Worm (Caenorhabditis elegans): ENCODE data around the gene clc-11.

Gene clc-11

DNA sequence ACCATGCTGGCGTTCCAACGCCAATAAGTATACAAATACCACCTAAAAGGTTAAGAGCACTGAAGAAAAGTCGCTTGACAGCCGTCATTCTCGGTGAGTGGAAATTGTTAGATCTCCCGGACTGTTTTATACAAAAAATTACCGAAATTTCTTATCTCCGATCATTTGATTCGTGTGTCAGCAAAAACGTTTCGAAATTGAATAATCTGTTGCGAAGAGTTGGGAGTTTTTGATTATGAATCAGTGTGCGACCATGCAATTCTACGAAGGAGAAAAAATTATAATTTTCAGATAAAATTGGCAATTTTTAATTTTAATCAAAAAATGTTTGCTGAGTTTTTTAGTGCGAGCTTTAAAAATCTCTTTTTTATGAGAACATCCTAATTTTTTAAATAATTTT lies at the start of gene clc-11:
TSS of gene clc-11 (minus strand) at position 101 of the 400 bp plus-strand sequence.
- TF ChIP-seq tbx-11 (GFP tag; IDR thresholded peaks at IDR 0.05) (no peak), tbx-37 (GFP tag; conservative IDR thresholded peaks at IDR 0.05) (no peak)

DNA sequence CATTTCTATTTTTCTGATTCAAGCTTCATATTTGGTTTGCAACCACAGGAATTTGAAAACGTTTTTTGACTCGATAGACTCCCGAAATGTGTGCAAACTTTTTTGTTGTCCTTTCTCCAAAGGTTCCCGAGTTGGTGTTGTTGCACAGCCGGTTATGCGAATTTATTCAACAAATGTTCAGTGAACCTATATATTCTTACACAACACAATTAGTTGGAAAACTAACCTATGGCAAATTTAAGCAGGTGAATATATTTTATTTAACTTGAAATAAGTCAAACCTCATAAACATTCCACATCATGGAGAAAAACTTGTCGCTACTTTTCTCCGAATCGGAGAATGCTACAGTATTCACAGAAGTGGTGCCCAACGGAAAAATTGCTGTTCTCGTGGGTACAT lies 43.9 kb upstream of the clc-11 start, which contains the start of gene srz-14:
TSS of gene srz-14 (plus strand) at position 301 of the 400 bp plus-strand sequence.
- TF ChIP-seq tbx-37 (GFP tag; conservative IDR thresholded peaks at IDR 0.05) (no peak), hmbx-1 (tag; optimal IDR thresholded peaks at IDR 0.05) (no peak), hmg-4 (GFP tag; optimal IDR thresholded peaks at IDR 0.05) (no peak), ama-1 (optimal IDR thresholded peaks at IDR 0.05) (no peak), ets-7 (tag; optimal IDR thresholded peaks at IDR 0.05) (no peak), sea-1 (GFP tag; conservative IDR thresholded peaks at IDR 0.05) (no peak), aly-1 (tag; optimal IDR thresholded peaks at IDR 0.05) (no peak), tbx-11 (GFP tag; IDR thresholded peaks at IDR 0.05) (no peak), B0310.2 (tag; optimal IDR thresholded peaks at IDR 0.05) (no peak), ceh-13 (GFP tag; optimal IDR thresholded peaks at IDR 0.05) (no peak)

DNA sequence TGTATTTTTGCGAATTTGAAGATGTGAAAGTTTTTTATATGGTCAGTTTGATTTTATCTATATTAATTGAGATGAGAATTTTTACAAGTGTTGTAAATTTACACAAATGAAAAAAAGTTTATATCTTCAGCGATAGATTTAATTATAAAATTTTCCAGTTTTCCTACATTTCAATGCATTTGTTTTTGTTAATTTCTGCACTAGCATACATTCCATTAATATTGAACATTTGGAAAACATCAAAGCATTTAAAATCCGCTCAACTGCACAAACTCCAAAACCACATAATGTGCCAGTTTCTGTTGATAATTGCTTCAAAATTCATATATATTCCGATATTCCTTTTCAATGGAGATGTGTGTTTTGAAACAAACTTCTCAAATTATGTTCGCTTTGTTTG lies 43.5 kb upstream of the clc-11 start, which contains the start of gene srh-277:
TSS of gene srh-277 (plus strand) at position 301 of the 400 bp plus-strand sequence.
- no peak for TF ChIP-seq hmbx-1 (tag; optimal IDR thresholded peaks at IDR 0.05)
- TF ChIP-seq tbx-37 (GFP tag; conservative IDR thresholded peaks at IDR 0.05) = no peak
- TF ChIP-seq ets-7 (tag; optimal IDR thresholded peaks at IDR 0.05) = no peak
- TF ChIP-seq scrt-1 (GFP tag; IDR thresholded peaks at IDR 0.05) = no peak
- no peak for TF ChIP-seq hmg-4 (GFP tag; optimal IDR thresholded peaks at IDR 0.05)

DNA sequence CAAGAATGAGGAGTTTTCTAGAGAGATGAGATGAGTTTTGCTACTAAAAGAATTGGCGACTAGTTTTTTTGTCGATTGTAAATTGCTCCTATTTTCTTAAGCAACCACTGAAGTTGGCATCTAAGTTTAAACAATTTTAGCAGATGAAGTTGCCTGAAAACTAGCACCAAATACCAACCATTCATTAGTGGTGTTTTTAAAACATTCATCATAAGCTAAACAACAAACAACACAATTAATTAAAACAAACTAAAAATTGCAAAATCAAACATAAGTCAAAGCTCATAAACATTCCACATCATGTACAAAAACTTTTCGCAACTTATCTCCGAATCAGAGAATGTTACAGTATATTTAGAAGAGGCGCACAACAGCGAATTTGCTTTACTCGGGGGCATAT lies 42.7 kb upstream of the clc-11 start, which contains the start of gene srz-13:
TSS of gene srz-13 (plus strand) at position 301 of the 400 bp plus-strand sequence.
- TF ChIP-seq tbx-37 (GFP tag; conservative IDR thresholded peaks at IDR 0.05) (no peak), hmbx-1 (tag; optimal IDR thresholded peaks at IDR 0.05) (no peak), ceh-36 (tag; optimal IDR thresholded peaks at IDR 0.05) (no peak), scrt-1 (GFP tag; IDR thresholded peaks at IDR 0.05) (no peak)

DNA sequence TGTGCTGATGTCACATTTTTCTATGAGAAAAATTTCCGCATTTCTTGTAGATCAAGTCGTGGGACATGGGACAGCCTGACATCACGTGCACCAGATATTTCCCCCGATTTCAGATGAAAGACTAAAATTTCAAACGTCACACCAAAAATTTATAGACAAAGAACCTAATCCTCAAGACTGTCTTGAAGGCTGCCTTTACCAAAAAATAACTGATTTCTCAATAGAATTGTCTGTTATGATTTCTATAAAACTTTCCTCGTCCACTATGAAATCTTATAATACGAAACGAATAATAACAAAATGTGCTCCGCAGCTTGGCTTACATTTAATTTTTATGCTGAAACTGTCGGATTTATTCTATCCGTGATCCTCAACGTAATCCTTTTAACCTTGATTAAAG lies 40.9 kb upstream of the clc-11 start, which contains the start of gene str-106:
TSS of gene str-106 (plus strand) at position 301 of the 400 bp plus-strand sequence.
- TF ChIP-seq hnd-1 (tag; optimal IDR thresholded peaks at IDR 0.05) (no peak), F13C5.2 (tag; optimal IDR thresholded peaks at IDR 0.05) (no peak), sea-1 (GFP tag; conservative IDR thresholded peaks at IDR 0.05) (no peak), B0310.2 (tag; optimal IDR thresholded peaks at IDR 0.05) (no peak), ceh-36 (tag; optimal IDR thresholded peaks at IDR 0.05) (no peak), ama-1 (optimal IDR thresholded peaks at IDR 0.05) (no peak), aly-1 (tag; optimal IDR thresholded peaks at IDR 0.05) (no peak), hmg-4 (GFP tag; optimal IDR thresholded peaks at IDR 0.05) (no peak), flt-1 (GFP tag; IDR thresholded peaks at IDR 0.05) (no peak), tbx-11 (GFP tag; IDR thresholded peaks at IDR 0.05) (no peak), ets-7 (tag; optimal IDR thresholded peaks at IDR 0.05) (no peak), tbx-37 (GFP tag; conservative IDR thresholded peaks at IDR 0.05) (no peak), ceh-13 (GFP tag; optimal IDR thresholded peaks at IDR 0.05) (no peak)

DNA sequence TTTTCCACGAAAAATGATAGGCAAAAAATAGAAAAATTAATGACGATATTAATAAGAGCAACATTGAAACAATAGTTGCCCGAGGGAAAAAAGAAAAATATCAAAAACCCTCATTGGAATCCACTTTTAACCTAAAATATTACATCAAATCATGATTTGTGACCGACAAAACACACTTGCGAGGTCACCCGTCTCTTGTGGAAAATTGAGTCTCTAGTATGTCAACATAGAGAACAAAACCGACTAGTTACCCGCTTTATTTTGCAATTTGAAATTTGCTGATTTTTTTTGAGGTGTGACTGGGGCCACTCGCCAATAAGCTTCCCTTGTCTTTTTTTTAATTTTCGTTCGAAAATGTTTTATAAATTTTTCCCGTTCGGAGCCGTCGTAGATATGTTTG lies 36.3 kb upstream of the clc-11 start, which contains the start of gene cyp-33D1:
TSS of gene cyp-33D1 (minus strand) at position 101 of the 400 bp plus-strand sequence.
- TF ChIP-seq sea-1 (GFP tag; conservative IDR thresholded peaks at IDR 0.05) (no peak), hmg-4 (GFP tag; optimal IDR thresholded peaks at IDR 0.05) (no peak), tbx-11 (GFP tag; IDR thresholded peaks at IDR 0.05) (no peak), hmbx-1 (tag; optimal IDR thresholded peaks at IDR 0.05) (no peak), B0310.2 (tag; optimal IDR thresholded peaks at IDR 0.05) (no peak)

DNA sequence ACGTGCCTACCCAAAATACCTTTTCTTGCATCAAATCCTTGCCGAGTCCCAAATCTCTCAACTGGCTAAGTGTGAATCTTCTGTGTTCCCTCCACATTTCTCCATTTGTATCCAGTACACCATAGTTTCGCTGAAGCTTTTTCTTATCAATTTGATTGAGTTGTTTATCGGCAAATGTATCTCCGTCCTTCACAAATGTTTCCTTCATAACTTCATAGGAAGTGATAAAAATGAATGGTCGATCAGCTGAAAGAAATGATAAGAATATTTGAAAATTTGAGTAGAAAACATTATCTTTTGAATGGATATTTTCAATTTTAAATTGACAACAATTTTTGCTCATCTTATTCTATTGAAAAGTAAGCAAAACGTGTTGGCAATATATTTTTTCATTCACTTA lies 35.8 kb upstream of the clc-11 start:
- TF ChIP-seq flt-1 (GFP tag; IDR thresholded peaks at IDR 0.05) (no peak), scrt-1 (GFP tag; IDR thresholded peaks at IDR 0.05) (no peak), hmg-4 (GFP tag; optimal IDR thresholded peaks at IDR 0.05) (no peak), tra-4 (tag; optimal IDR thresholded peaks at IDR 0.05) (no peak), ceh-13 (GFP tag; optimal IDR thresholded peaks at IDR 0.05) (no peak), hnd-1 (tag; optimal IDR thresholded peaks at IDR 0.05) (no peak), ets-7 (tag; optimal IDR thresholded peaks at IDR 0.05) (no peak), ceh-36 (tag; optimal IDR thresholded peaks at IDR 0.05) (no peak), B0310.2 (tag; optimal IDR thresholded peaks at IDR 0.05) (no peak), sea-1 (GFP tag; conservative IDR thresholded peaks at IDR 0.05) (no peak), hmbx-1 (tag; optimal IDR thresholded peaks at IDR 0.05) (no peak), tbx-11 (GFP tag; IDR thresholded peaks at IDR 0.05) (no peak), ama-1 (optimal IDR thresholded peaks at IDR 0.05) (no peak), F13C5.2 (tag; optimal IDR thresholded peaks at IDR 0.05) (no peak), pes-1 (GFP tag; IDR thresholded peaks at IDR 0.05) (no peak), aly-1 (tag; optimal IDR thresholded peaks at IDR 0.05) (no peak), tbx-37 (GFP tag; conservative IDR thresholded peaks at IDR 0.05) (no peak)

ce11 chrV:16174109-16174508 lies 34.7 kb upstream of the clc-11 start:
- TF ChIP-seq hmbx-1 (tag; optimal IDR thresholded peaks at IDR 0.05) (no peak), aly-1 (tag; optimal IDR thresholded peaks at IDR 0.05) (no peak), tra-4 (tag; optimal IDR thresholded peaks at IDR 0.05) (no peak)

ce11 chrV:16171721-16172120 lies 32.3 kb upstream of the clc-11 start, which contains the start of gene K05D4.9:
TSS of gene K05D4.9 (minus strand) at chrV:16171821.
- TF ChIP-seq ets-7 (tag; optimal IDR thresholded peaks at IDR 0.05) (no peak), B0310.2 (tag; optimal IDR thresholded peaks at IDR 0.05) (no peak), ceh-13 (GFP tag; optimal IDR thresholded peaks at IDR 0.05) (no peak), hmg-4 (GFP tag; optimal IDR thresholded peaks at IDR 0.05) (no peak), tbx-37 (GFP tag; conservative IDR thresholded peaks at IDR 0.05) (no peak), tbx-11 (GFP tag; IDR thresholded peaks at IDR 0.05) (no peak), hmbx-1 (tag; optimal IDR thresholded peaks at IDR 0.05) (no peak), ceh-36 (tag; optimal IDR thresholded peaks at IDR 0.05) (no peak), flt-1 (GFP tag; IDR thresholded peaks at IDR 0.05) (no peak), pes-1 (GFP tag; IDR thresholded peaks at IDR 0.05) (no peak), tra-4 (tag; optimal IDR thresholded peaks at IDR 0.05) (no peak), hnd-1 (tag; optimal IDR thresholded peaks at IDR 0.05) (no peak), sea-1 (GFP tag; conservative IDR thresholded peaks at IDR 0.05) (no peak), F13C5.2 (tag; optimal IDR thresholded peaks at IDR 0.05) (no peak), scrt-1 (GFP tag; IDR thresholded peaks at IDR 0.05) (no peak), ama-1 (optimal IDR thresholded peaks at IDR 0.05) (no peak)

Data from whole organism, early embryonic.